Worm (Caenorhabditis elegans) whole organism, late embryonic: ENCODE results near the gene F54B11.9.
A peak's percentile ranks its signal among the peaks of the same experiment; 100 is the strongest.

Experiments used
- C08G9.2 ChIP-seq: sonication (generic microtip); optimal IDR thresholded peaks from 2 replicates; lab custom pipeline; 2016; ENCODE audit warnings: mild to moderate bottlenecking, missing genetic modification characterization, moderate library complexity, missing compliant biosample characterization
- Y22D7AL.16 ChIP-seq: sonication (generic microtip); optimal IDR thresholded peaks from 2 replicates; lab custom pipeline; 2016; ENCODE audit warnings: missing genetic modification characterization, missing compliant biosample characterization
- ceh-18 ChIP-seq: sonication (generic microtip); optimal IDR thresholded peaks from 2 replicates; lab custom pipeline; 2016; ENCODE audit warnings: missing genetic modification characterization, missing compliant biosample characterization
- ceh-2 ChIP-seq: sonication (generic microtip); optimal IDR thresholded peaks from 2 replicates; lab custom pipeline; 2016; ENCODE audit warnings: missing genotype, missing genetic modification characterization, missing compliant biosample characterization
- ceh-22 ChIP-seq: sonication (generic microtip); optimal IDR thresholded peaks from 2 replicates; lab custom pipeline; 2017; ENCODE audit warnings: missing biosample characterization, missing genetic modification characterization
- dve-1 ChIP-seq: sonication (generic microtip); optimal IDR thresholded peaks from 2 replicates; lab custom pipeline; 2017; ENCODE audit warnings: antibody characterized with exemption, mild to moderate bottlenecking, missing genetic modification characterization, missing compliant biosample characterization
- elt-2 ChIP-seq: sonication (generic microtip); optimal IDR thresholded peaks from 2 replicates; lab custom pipeline; 2016; ENCODE audit warnings: missing genetic modification reagents, missing genetic modification characterization, missing compliant biosample characterization
- elt-4 ChIP-seq: sonication (generic microtip); optimal IDR thresholded peaks from 2 replicates; lab custom pipeline; 2016; ENCODE audit warnings: missing genetic modification characterization, missing compliant biosample characterization
- ets-4 ChIP-seq: sonication (generic microtip); optimal IDR thresholded peaks from 2 replicates; lab custom pipeline; 2016; ENCODE audit warnings: missing genetic modification characterization, missing compliant biosample characterization
- eyg-1 ChIP-seq: sonication (generic microtip); optimal IDR thresholded peaks from 2 replicates; lab custom pipeline; 2016; ENCODE audit warnings: missing genotype, missing genetic modification characterization, missing compliant biosample characterization
- fkh-10 ChIP-seq: fragments of 150-350 bp; optimal IDR thresholded peaks from 2 replicates; lab custom pipeline; 2014; ENCODE audit warnings: missing biosample characterization, missing genetic modification reagents, missing genetic modification characterization
- gmeb-2 ChIP-seq: sonication (generic microtip); optimal IDR thresholded peaks from 2 replicates; lab custom pipeline; 2016; ENCODE audit warnings: missing genetic modification characterization, inconsistent platforms, missing compliant biosample characterization
- hlh-15 ChIP-seq: sonication (generic microtip); optimal IDR thresholded peaks from 2 replicates; lab custom pipeline; 2016; ENCODE audit warnings: missing genetic modification characterization, missing compliant biosample characterization
- hlh-30 ChIP-seq: sonication (generic microtip); optimal IDR thresholded peaks from 2 replicates; lab custom pipeline; 2017; ENCODE audit warnings: antibody characterized with exemption, missing genetic modification characterization, missing compliant biosample characterization; ENCODE audit not compliant: insufficient read depth
- hlh-6 ChIP-seq: sonication (generic microtip); optimal IDR thresholded peaks from 2 replicates; lab custom pipeline; 2016; ENCODE audit warnings: missing genotype, missing genetic modification characterization, missing compliant biosample characterization
- hlh-8 ChIP-seq: sonication (generic microtip); optimal IDR thresholded peaks from 2 replicates; lab custom pipeline; 2016; ENCODE audit warnings: missing genotype, missing genetic modification characterization, missing compliant biosample characterization
- lin-11 ChIP-seq: fragments of 200-800 bp; sonication (Bioruptor generic); optimal IDR thresholded peaks from 2 replicates; lab custom pipeline; 2018; ENCODE audit warnings: mild to moderate bottlenecking, missing genetic modification characterization, missing compliant biosample characterization
- nfya-1 ChIP-seq: sonication (generic microtip); optimal IDR thresholded peaks from 2 replicates; lab custom pipeline; 2017; ENCODE audit warnings: missing genetic modification characterization, mild to moderate bottlenecking, missing compliant biosample characterization, antibody characterized with exemption, moderate library complexity
- nhr-11 ChIP-seq: fragments of 150-350 bp; optimal IDR thresholded peaks from 2 replicates; lab custom pipeline; 2014; ENCODE audit warnings: missing biosample characterization, missing genetic modification characterization
- nhr-232 ChIP-seq: sonication (generic microtip); optimal IDR thresholded peaks from 2 replicates; lab custom pipeline; 2016; ENCODE audit warnings: missing genetic modification characterization, missing compliant biosample characterization
- pag-3 ChIP-seq: sonication (generic microtip); optimal IDR thresholded peaks from 2 replicates; lab custom pipeline; 2016; ENCODE audit warnings: missing compliant biosample characterization, missing genetic modification characterization, borderline replicate concordance
- pha-2 ChIP-seq: sonication (generic microtip); optimal IDR thresholded peaks from 2 replicates; lab custom pipeline; 2017; ENCODE audit warnings: mild to moderate bottlenecking, missing genetic modification characterization, missing compliant biosample characterization
- pros-1 ChIP-seq: fragments of 150-350 bp; optimal IDR thresholded peaks from 2 replicates; lab custom pipeline; 2014; ENCODE audit warnings: missing biosample characterization, missing genetic modification reagents, missing genetic modification characterization
- ref-2 ChIP-seq: sonication (generic microtip); optimal IDR thresholded peaks from 2 replicates; lab custom pipeline; 2016; ENCODE audit warnings: missing genetic modification characterization, missing compliant biosample characterization
- sdc-2 ChIP-seq: sonication (generic microtip); optimal IDR thresholded peaks from 2 replicates; lab custom pipeline; 2016; ENCODE audit warnings: missing genotype, missing genetic modification characterization, missing compliant biosample characterization
- sox-4 ChIP-seq: sonication (generic microtip); optimal IDR thresholded peaks from 2 replicates; lab custom pipeline; 2017; ENCODE audit warnings: mild to moderate bottlenecking, missing genetic modification characterization, inconsistent platforms, missing compliant biosample characterization
- syd-9 ChIP-seq: sonication (generic microtip); optimal IDR thresholded peaks from 2 replicates; lab custom pipeline; 2016; ENCODE audit warnings: mild to moderate bottlenecking, missing genetic modification characterization, moderate library complexity, missing compliant biosample characterization
- tbx-2 ChIP-seq: sonication (generic microtip); optimal IDR thresholded peaks from 2 replicates; lab custom pipeline; 2016; ENCODE audit warnings: missing genetic modification characterization, missing compliant biosample characterization
- ttx-3 ChIP-seq: sonication (generic microtip); optimal IDR thresholded peaks from 2 replicates; lab custom pipeline; 2016; ENCODE audit warnings: missing genetic modification reagents, missing genetic modification characterization, missing compliant biosample characterization
- unc-3 ChIP-seq, 2 experiments: fragments of 200-800 bp in 1 of 2; sonication (Bioruptor generic) in 1 of 2; sonication (generic microtip) in 1 of 2; conservative IDR thresholded peaks in 1 of 2; optimal IDR thresholded peaks in 1 of 2; 2 replicates each; pipeline versions ENCODE4 v1.3.6 to Lab custom; 2016 to 2022; ENCODE audit warnings: missing compliant biosample characterization in 2 of 2, missing genetic modification characterization in 2 of 2, missing genetic modification reagents in 1 of 2
- unc-42 ChIP-seq: sonication (generic microtip); optimal IDR thresholded peaks from 2 replicates; lab custom pipeline; 2016; ENCODE audit warnings: missing genotype, missing genetic modification characterization, missing compliant biosample characterization
- unc-55 ChIP-seq: sonication (generic microtip); optimal IDR thresholded peaks from 2 replicates; lab custom pipeline; 2017; ENCODE audit warnings: missing biosample characterization, missing genetic modification reagents, missing genetic modification characterization
- zip-5 ChIP-seq: sonication (generic microtip); optimal IDR thresholded peaks from 2 replicates; lab custom pipeline; 2016; ENCODE audit warnings: missing genetic modification characterization, missing compliant biosample characterization

F54B11.9 gene

ce11 chrX:13590688-13591087 lies 14.7 kb upstream of the F54B11.9 start:
- TF ChIP-seq pag-3 (tag; lab: Kevin White, UChicago), result peak; percentile 36
- peak; percentile 41 for TF ChIP-seq C08G9.2
- TF ChIP-seq Y22D7AL.16 (tag; lab: Kevin White, UChicago), result no peak

- no peak for TF ChIP-seq ttx-3 (tag; lab: Kevin White, UChicago)
- TF ChIP-seq hlh-30 (tag; lab: Kevin White, UChicago), result no peak
- no peak for TF ChIP-seq hlh-6 (tag; lab: Kevin White, UChicago)
- no peak for TF ChIP-seq hlh-8
- no peak for TF ChIP-seq ref-2 (tag; lab: Kevin White, UChicago)
- TF ChIP-seq ceh-22 (tag; lab: Kevin White, UChicago), result no peak
- TF ChIP-seq nfya-1 (tag; lab: Kevin White, UChicago), result no peak
- no peak for TF ChIP-seq elt-4 (tag; lab: Kevin White, UChicago)
Observed at ce11 chrX:13591175-13591574, 14.2 kb upstream of the F54B11.9 start, which contains the start of gene col-44. Gene col-44 (plus strand): TSS chrX:13591475.

ce11 chrX:13591953-13592352 lies 13.4 kb upstream of the F54B11.9 start:
- no peak for TF ChIP-seq lin-11 (tag; lab: Kevin White, UChicago)
- no peak for TF ChIP-seq sdc-2
- TF ChIP-seq unc-42 (tag; lab: Kevin White, UChicago), result no peak
- TF ChIP-seq unc-55 (GFP tag; lab: Kevin White, UChicago), result no peak
- TF ChIP-seq ets-4 (tag; lab: Kevin White, UChicago), result no peak
- TF ChIP-seq zip-5 (tag; lab: Kevin White, UChicago), result no peak
- TF ChIP-seq dve-1 (tag; lab: Kevin White, UChicago), result no peak
- TF ChIP-seq sox-4 (tag; lab: Kevin White, UChicago), result no peak
- no peak for TF ChIP-seq fkh-10 (GFP tag; lab: Kevin White, UChicago)
- no peak for TF ChIP-seq nfya-1 (tag; lab: Kevin White, UChicago)
- TF ChIP-seq syd-9, result no peak
- no peak for TF ChIP-seq tbx-2 (tag; lab: Kevin White, UChicago)
- TF ChIP-seq eyg-1 (tag; lab: Kevin White, UChicago), result no peak
- TF ChIP-seq nhr-11 (tag; lab: Kevin White, UChicago), result no peak

- TF ChIP-seq pag-3 (tag; lab: Kevin White, UChicago), result no peak
- no peak for TF ChIP-seq ceh-18
- no peak for TF ChIP-seq unc-3 (GFP tag; conservative IDR thresholded peaks at IDR 0.05; lab: Robert Waterston, UW)
- TF ChIP-seq unc-3 (tag; optimal IDR thresholded peaks at IDR 0.05; lab: Kevin White, UChicago), result no peak
- no peak for TF ChIP-seq lin-11 (tag; lab: Kevin White, UChicago)
- no peak for TF ChIP-seq nhr-232 (tag; lab: Kevin White, UChicago)
- TF ChIP-seq hlh-15 (tag; lab: Kevin White, UChicago), result no peak
Observed at ce11 chrX:13592367-13592766, 13.0 kb upstream of the F54B11.9 start, which contains the start of gene F54B11.4. Gene F54B11.4 (plus strand): TSS chrX:13592667.

ce11 chrX:13596003-13596767 lies 9.2 kb upstream of the F54B11.9 start, which contains the start of gene F54B11.5:
Gene F54B11.5 (minus strand): TSS chrX:13596068.
- TF ChIP-seq ceh-18 (no peak), eyg-1 (tag; lab: Kevin White, UChicago) (no peak), elt-2 (tag; lab: Kevin White, UChicago) (peak; percentile 46), unc-55 (GFP tag; lab: Kevin White, UChicago) (peak; percentile 59), tbx-2 (tag; lab: Kevin White, UChicago) (peak; percentile 22), ref-2 (tag; lab: Kevin White, UChicago) (no peak), ttx-3 (tag; lab: Kevin White, UChicago) (no peak), nhr-232 (tag; lab: Kevin White, UChicago) (no peak), hlh-30 (tag; lab: Kevin White, UChicago) (peak; percentile 87), sdc-2 (no peak), ceh-2 (tag; lab: Kevin White, UChicago) (no peak), pha-2 (no peak), nfya-1 (tag; lab: Kevin White, UChicago) (peak; percentile 29), C08G9.2 (no peak), unc-3 (GFP tag; conservative IDR thresholded peaks at IDR 0.05; lab: Robert Waterston, UW) (no peak), unc-3 (tag; optimal IDR thresholded peaks at IDR 0.05; lab: Kevin White, UChicago) (no peak), pros-1 (no peak), unc-42 (tag; lab: Kevin White, UChicago) (peak; percentile 33), gmeb-2 (no peak)
